Fruit fly (Drosophila melanogaster) whole organism, embryonic: ENCODE data around the gene CG34125.

Experiments
- BEAF-32 ChIP-seq: fragments of 200-800 bp; sonication (Bioruptor generic); optimal IDR thresholded peaks from 3 replicates; lab custom pipeline; 2017; ENCODE audit warnings: missing biosample characterization, missing genetic modification characterization, mild to moderate bottlenecking, moderate library complexity, missing genetic modification reagents
- C15 ChIP-seq: fragments of 200-800 bp; sonication (Bioruptor generic); IDR thresholded peaks from 3 replicates; pipeline ENCODE4 v1.3.6; 2022; ENCODE audit warnings: missing biosample characterization, missing genetic modification characterization
- CG12155 ChIP-seq: fragments of 200-800 bp; sonication (Bioruptor generic); optimal IDR thresholded peaks from 3 replicates; lab custom pipeline; 2016; ENCODE audit warnings: missing biosample characterization, missing genetic modification characterization
- CG1233 ChIP-seq: fragments of 200-800 bp; sonication (Bioruptor generic); optimal IDR thresholded peaks from 4 replicates; lab custom pipeline; 2018; ENCODE audit warnings: missing biosample characterization, mild to moderate bottlenecking, missing genetic modification characterization
- CG12744 ChIP-seq: fragments of 200-800 bp; sonication (Bioruptor generic); optimal IDR thresholded peaks from 2 replicates; lab custom pipeline; 2016; ENCODE audit warnings: missing biosample characterization, missing genetic modification characterization
- CG12769 ChIP-seq: fragments of 200-800 bp; sonication (Bioruptor generic); optimal IDR thresholded peaks from 2 replicates; lab custom pipeline; 2019; ENCODE audit warnings: missing biosample characterization, mild to moderate bottlenecking, missing genetic modification characterization, moderate library complexity
- CG14965 ChIP-seq: fragments of 200-800 bp; sonication (Bioruptor generic); optimal IDR thresholded peaks from 2 replicates; lab custom pipeline; 2016; ENCODE audit warnings: missing biosample characterization, missing genetic modification characterization, borderline replicate concordance
- CG1602 ChIP-seq: fragments of 200-800 bp; sonication (Bioruptor generic); optimal IDR thresholded peaks from 3 replicates; lab custom pipeline; 2016; ENCODE audit warnings: missing biosample characterization, missing genetic modification characterization
- CG1603 ChIP-seq: fragments of 200-800 bp; sonication (Bioruptor generic); optimal IDR thresholded peaks from 2 replicates; lab custom pipeline; 2019; ENCODE audit warnings: missing biosample characterization, mild to moderate bottlenecking, missing genetic modification characterization, moderate library complexity
- CG1647 ChIP-seq: fragments of 200-800 bp; sonication (Bioruptor generic); optimal IDR thresholded peaks from 3 replicates; lab custom pipeline; 2016; ENCODE audit warnings: missing biosample characterization, missing genetic modification characterization
- CG18262 ChIP-seq: fragments of 200-800 bp; optimal IDR thresholded peaks from 3 replicates; lab custom pipeline; 2019; ENCODE audit warnings: missing biosample characterization, mild to moderate bottlenecking, missing genetic modification characterization, moderate library complexity
- CG2712 ChIP-seq: fragments of 200-800 bp; optimal IDR thresholded peaks from 3 replicates; lab custom pipeline; 2019; ENCODE audit warnings: missing biosample characterization, mild to moderate bottlenecking, missing genetic modification characterization, moderate library complexity
- CG3726 ChIP-seq: fragments of 200-800 bp; sonication (Bioruptor generic); IDR thresholded peaks from 3 replicates; pipeline ENCODE4, ENCODE4 v1.3.6; 2022; ENCODE audit warnings: missing biosample characterization, missing genetic modification characterization
- CG42726 ChIP-seq: fragments of 200-800 bp; sonication (Bioruptor generic); IDR thresholded peaks from 2 replicates; pipeline ENCODE4 v1.3.6; 2022; ENCODE audit warnings: missing biosample characterization, missing genetic modification characterization; ENCODE audit not compliant: partially characterized antibody
- CG4617 ChIP-seq: fragments of 200-800 bp; sonication (Bioruptor generic); optimal IDR thresholded peaks from 3 replicates; lab custom pipeline; 2016; ENCODE audit warnings: missing biosample characterization, missing genetic modification characterization, borderline replicate concordance
- CG9932 ChIP-seq: fragments of 200-800 bp; sonication (Bioruptor generic); IDR thresholded peaks from 2 replicates; pipeline ENCODE4 v1.3.6; 2022; ENCODE audit warnings: missing biosample characterization, missing genetic modification characterization
- D ChIP-seq, 2 experiments: fragments of 200-800 bp in 1 of 2; fragments of >200 bp in 1 of 2; sonication (Bioruptor generic) in 1 of 2; optimal IDR thresholded peaks; 2 replicates in 1 of 2; 3 replicates in 1 of 2; lab custom pipeline; 2017; ENCODE audit warnings: mild to moderate bottlenecking in 1 of 2, missing biosample characterization in 1 of 2, missing genetic modification characterization in 1 of 2, missing genetic modification reagents in 1 of 2
- Dek ChIP-seq: fragments of 200-800 bp; sonication (Bioruptor generic); optimal IDR thresholded peaks from 3 replicates; lab custom pipeline; 2019; ENCODE audit warnings: missing biosample characterization, mild to moderate bottlenecking, missing genetic modification characterization, moderate library complexity
- Elba2 ChIP-seq: fragments of 200-800 bp; sonication (Bioruptor generic); optimal IDR thresholded peaks from 3 replicates; lab custom pipeline; 2016; ENCODE audit warnings: missing biosample characterization, missing genetic modification characterization
- Gsc ChIP-seq: fragments of 200-800 bp; sonication (Bioruptor generic); IDR thresholded peaks from 2 replicates; pipeline ENCODE4 v1.3.6; 2022; ENCODE audit warnings: missing biosample characterization, missing genetic modification characterization
- H15 ChIP-seq: fragments of 200-800 bp; sonication (Bioruptor generic); IDR thresholded peaks from 3 replicates; pipeline ENCODE4 v1.3.6; 2022; ENCODE audit warnings: missing biosample characterization, missing genetic modification characterization
- Hr51 ChIP-seq, 2 experiments: fragments of 200-800 bp; sonication (Bioruptor generic); optimal IDR thresholded peaks; 2 replicates in 1 of 2; 3 replicates in 1 of 2; lab custom pipeline; 2016 to 2018; ENCODE audit warnings: missing biosample characterization in 2 of 2, missing genetic modification characterization in 2 of 2, mild to moderate bottlenecking in 1 of 2, moderate library complexity in 1 of 2
- Lim3 ChIP-seq: fragments of 200-800 bp; sonication (Bioruptor generic); IDR thresholded peaks from 2 replicates; pipeline ENCODE4 v1.3.6; 2022; ENCODE audit warnings: missing biosample characterization, missing genetic modification characterization
- Med ChIP-seq: fragments of 200-800 bp; sonication (Bioruptor generic); peaks from one replicate; lab custom pipeline; 2016; ENCODE audit warnings: missing biosample characterization, missing genetic modification characterization, mild to moderate bottlenecking, inconsistent platforms, moderate library complexity
- NC2α ChIP-seq: fragments of 200-800 bp; sonication (Bioruptor generic); optimal IDR thresholded peaks from 2 replicates; lab custom pipeline; 2016; ENCODE audit warnings: missing biosample characterization, missing genetic modification characterization
- Optix ChIP-seq: fragments of 200-800 bp; sonication (Bioruptor generic); IDR thresholded peaks from 3 replicates; pipeline ENCODE4 v1.3.6; 2022; ENCODE audit warnings: missing biosample characterization, missing genetic modification characterization
- Ravus ChIP-seq: fragments of 200-800 bp; sonication (Bioruptor generic); IDR thresholded peaks from 2 replicates; pipeline ENCODE4 v1.3.6; 2022; ENCODE audit warnings: missing biosample characterization, missing genetic modification characterization
- Scr ChIP-seq: fragments of 200-800 bp; sonication (Bioruptor generic); IDR thresholded peaks from 2 replicates; pipeline ENCODE4 v1.3.6; 2022; ENCODE audit warnings: missing biosample characterization, missing genetic modification characterization; ENCODE audit not compliant: partially characterized antibody
- Taf1 ChIP-seq: fragments of 200-800 bp; sonication (Bioruptor generic); IDR thresholded peaks from 2 replicates; pipeline ENCODE4 v1.3.6; 2022; ENCODE audit warnings: missing biosample characterization, missing genetic modification characterization
- Xbp1 ChIP-seq: fragments of 200-800 bp; sonication (Bioruptor generic); optimal IDR thresholded peaks from 3 replicates; lab custom pipeline; 2016; ENCODE audit warnings: missing biosample characterization, mild to moderate bottlenecking, missing genetic modification characterization
- dimm ChIP-seq: fragments of 200-800 bp; sonication (Bioruptor generic); IDR thresholded peaks from 2 replicates; pipeline ENCODE4 v1.3.6; 2022; ENCODE audit warnings: missing biosample characterization, missing genetic modification characterization
- dmrt11E ChIP-seq: fragments of 200-800 bp; sonication (Bioruptor generic); optimal IDR thresholded peaks from 3 replicates; lab custom pipeline; 2018; ENCODE audit warnings: missing biosample characterization, mild to moderate bottlenecking, missing genetic modification characterization, moderate library complexity
- eve ChIP-seq, 2 experiments: fragments of >200 bp; optimal IDR thresholded peaks; 2 replicates each; lab custom pipeline; 2017; ENCODE audit warnings: missing biosample characterization in 2 of 2, missing genetic modification characterization in 2 of 2
- eyg ChIP-seq: fragments of 200-800 bp; sonication (Bioruptor generic); optimal IDR thresholded peaks from 3 replicates; lab custom pipeline; 2016; ENCODE audit warnings: missing biosample characterization, missing genetic modification characterization
- fd64A ChIP-seq: fragments of 200-800 bp; sonication (Bioruptor generic); optimal IDR thresholded peaks from 3 replicates; lab custom pipeline; 2018; ENCODE audit warnings: missing biosample characterization, mild to moderate bottlenecking, missing genetic modification characterization
- gce ChIP-seq: fragments of 200-800 bp; sonication (Bioruptor generic); IDR thresholded peaks from 3 replicates; pipeline ENCODE4 v1.3.6; 2022; ENCODE audit warnings: missing biosample characterization, missing genetic modification characterization
- gcm ChIP-seq: fragments of 200-800 bp; sonication (Bioruptor generic); optimal IDR thresholded peaks from 2 replicates; lab custom pipeline; 2019; ENCODE audit warnings: missing biosample characterization, mild to moderate bottlenecking, missing genetic modification characterization, moderate library complexity
- grn ChIP-seq: fragments of 200-800 bp; sonication (Bioruptor generic); optimal IDR thresholded peaks from 3 replicates; lab custom pipeline; 2017; ENCODE audit warnings: missing biosample characterization, missing genetic modification characterization
- her ChIP-seq: fragments of 200-800 bp; sonication (Bioruptor generic); optimal IDR thresholded peaks from 2 replicates; lab custom pipeline; 2016; ENCODE audit warnings: missing biosample characterization, missing genetic modification characterization
- hth ChIP-seq: fragments of >200 bp; optimal IDR thresholded peaks from 2 replicates; lab custom pipeline; 2017; ENCODE audit warnings: inconsistent platforms
- kni ChIP-seq: fragments of 200-800 bp; sonication (Bioruptor generic); optimal IDR thresholded peaks from 3 replicates; lab custom pipeline; 2017; ENCODE audit warnings: mild to moderate bottlenecking, missing biosample characterization, missing genetic modification reagents, missing genetic modification characterization
- pnt ChIP-seq: fragments of 200-800 bp; sonication (Bioruptor generic); optimal IDR thresholded peaks from 3 replicates; lab custom pipeline; 2016; ENCODE audit warnings: missing biosample characterization, missing genetic modification characterization
- ranshi ChIP-seq: fragments of 200-800 bp; sonication (Bioruptor generic); IDR thresholded peaks from 2 replicates; pipeline ENCODE4 v1.3.6; 2022; ENCODE audit warnings: missing biosample characterization, missing genetic modification characterization
- scrt ChIP-seq: fragments of 200-800 bp; sonication (Bioruptor generic); optimal IDR thresholded peaks from 2 replicates; lab custom pipeline; 2018; ENCODE audit warnings: missing biosample characterization, mild to moderate bottlenecking, missing genetic modification characterization, moderate library complexity
- shn ChIP-seq: fragments of 200-800 bp; sonication (Bioruptor generic); optimal IDR thresholded peaks from 3 replicates; lab custom pipeline; 2016; ENCODE audit warnings: missing biosample characterization, missing genetic modification characterization
- slou ChIP-seq: fragments of 200-800 bp; sonication (Bioruptor generic); optimal IDR thresholded peaks from 3 replicates; lab custom pipeline; 2016; ENCODE audit warnings: missing biosample characterization, missing genetic modification characterization
- slp2 ChIP-seq: fragments of 200-800 bp; sonication (Bioruptor generic); optimal IDR thresholded peaks from 2 replicates; lab custom pipeline; 2016; ENCODE audit warnings: missing biosample characterization, missing genetic modification characterization
- sna ChIP-seq: fragments of 200-800 bp; sonication (Bioruptor generic); IDR thresholded peaks from 2 replicates; pipeline ENCODE4 v1.3.6; 2022; ENCODE audit warnings: missing biosample characterization, missing genetic modification characterization; ENCODE audit not compliant: partially characterized antibody
- sob ChIP-seq: fragments of 200-800 bp; sonication (Bioruptor generic); IDR thresholded peaks from 2 replicates; pipeline ENCODE4 v1.3.6; 2022; ENCODE audit warnings: missing biosample characterization, missing genetic modification characterization
- sqz ChIP-seq: fragments of 200-800 bp; sonication (Bioruptor generic); optimal IDR thresholded peaks from 3 replicates; lab custom pipeline; 2018; ENCODE audit warnings: missing biosample characterization, mild to moderate bottlenecking, missing genetic modification characterization
- tx ChIP-seq: fragments of 200-800 bp; sonication (Bioruptor generic); optimal IDR thresholded peaks from 2 replicates; lab custom pipeline; 2016; ENCODE audit warnings: missing biosample characterization, missing genetic modification characterization

The CG34125 gene

DNA sequence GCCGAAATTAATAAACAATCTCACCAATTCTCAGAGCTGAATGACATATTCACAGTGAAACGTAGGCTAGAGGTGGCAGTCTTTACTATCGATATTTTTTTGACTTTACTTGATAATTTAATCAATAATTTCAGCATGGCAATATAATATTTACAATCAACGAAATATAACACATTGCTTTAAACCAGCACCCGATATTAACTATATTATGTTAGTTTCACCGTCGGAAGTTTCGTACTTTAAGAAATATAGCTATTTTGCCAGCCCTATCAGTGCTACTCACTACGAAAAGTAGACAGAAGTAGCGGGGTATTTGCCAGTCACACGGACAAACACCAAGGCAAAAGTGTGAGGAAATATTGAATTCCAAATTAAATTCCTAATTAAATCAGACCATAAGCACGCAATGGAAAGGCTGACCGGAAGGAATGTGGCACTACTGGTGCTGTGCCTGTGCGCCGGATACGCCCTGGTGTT is 45.3 kb downstream of the CG34125 start, which contains the start of the genes CG31917, Tfb5 and SelT (continued):
- no peak for TF ChIP-seq CG18262 (tag; lab: Kevin White, UChicago)
- TF ChIP-seq CG3726 (GFP tag; lab: Robert Waterston, UW): no peak
- TF ChIP-seq eve (GFP tag; optimal IDR thresholded peaks at IDR 0.05; lab: Kevin White, UChicago): no peak
- TF ChIP-seq Taf1 (GFP tag; lab: Robert Waterston, UW): 0 out of 2 replicates have a peak, but pooled peaks have one; percentile 21
- peak; percentile 55 for TF ChIP-seq CG1602
- peak; percentile 75 for TF ChIP-seq CG1603 (tag; lab: Kevin White, UChicago)
- TF ChIP-seq sna (GFP tag; lab: Robert Waterston, UW): peak; percentile 70
- TF ChIP-seq Hr51 (GFP tag; optimal IDR thresholded peaks at IDR 0.05; lab: Kevin White, UChicago): peak; percentile 57 to 65
- TF ChIP-seq Lim3: no peak
- TF ChIP-seq Dek (tag; lab: Kevin White, UChicago): peak; percentile 45
- no peak for TF ChIP-seq scrt (GFP tag; lab: Kevin White, UChicago)
- TF ChIP-seq kni (GFP tag; lab: Kevin White, UChicago): no peak
- TF ChIP-seq Elba2 (GFP tag; lab: Kevin White, UChicago): no peak
- no peak for TF ChIP-seq hth (lab: Kevin White, UChicago)
- peak; percentile 73 for TF ChIP-seq CG2712 (tag; lab: Kevin White, UChicago)
- no peak for TF ChIP-seq Optix (GFP tag; lab: Robert Waterston, UW)
- no peak for TF ChIP-seq CG12769 (tag; lab: Kevin White, UChicago)
- peak; percentile 35 for TF ChIP-seq CG1647
- no peak for TF ChIP-seq dimm (GFP tag; lab: Robert Waterston, UW)
- no peak for TF ChIP-seq pnt
- peak; percentile 89 for TF ChIP-seq BEAF-32 (GFP tag; lab: Kevin White, UChicago)
- peak; percentile 32; the same call in 1 of the 2 replicates for TF ChIP-seq sob (GFP tag; lab: Robert Waterston, UW)
- no peak for TF ChIP-seq sqz (GFP tag; lab: Kevin White, UChicago)
- no peak for TF ChIP-seq gce (GFP tag; lab: Robert Waterston, UW)
- no peak for TF ChIP-seq Gsc (GFP tag; lab: Robert Waterston, UW)
- TF ChIP-seq grn (GFP tag; lab: Kevin White, UChicago): no peak
- TF ChIP-seq tx (GFP tag; lab: Kevin White, UChicago): peak; percentile 47
- peak; percentile 78 for TF ChIP-seq CG9932 (GFP tag; lab: Robert Waterston, UW)
- no peak for TF ChIP-seq fd64A (GFP tag; lab: Kevin White, UChicago)
- TF ChIP-seq her (GFP tag; lab: Kevin White, UChicago): peak; percentile 24
- TF ChIP-seq gcm (GFP tag; lab: Kevin White, UChicago): peak; percentile 61
- TF ChIP-seq eyg (GFP tag; lab: Kevin White, UChicago): no peak
- TF ChIP-seq slp2 (GFP tag; lab: Kevin White, UChicago): no peak
- peak; percentile 89 for TF ChIP-seq CG4617
- peak; percentile 52 for TF ChIP-seq dmrt11E (tag; lab: Kevin White, UChicago)
- no peak for TF ChIP-seq H15
- no peak; the same call in 1 of the 2 replicates for TF ChIP-seq CG42726 (GFP tag; lab: Robert Waterston, UW)
- no peak for TF ChIP-seq CG14965 (GFP tag; lab: Kevin White, UChicago)
- no peak for TF ChIP-seq C15 (GFP tag; lab: Robert Waterston, UW)
- TF ChIP-seq CG12744 (GFP tag; lab: Kevin White, UChicago): peak; percentile 40
- no peak for TF ChIP-seq NC2α (GFP tag; lab: Kevin White, UChicago)
- peak; percentile 65 for TF ChIP-seq Xbp1
- peak; percentile 92 for TF ChIP-seq Med (GFP tag; lab: Kevin White, UChicago)
- peak; percentile 46 for TF ChIP-seq CG1233 (GFP tag; lab: Kevin White, UChicago)
- TF ChIP-seq D (optimal IDR thresholded peaks at IDR 0.05; lab: Kevin White, UChicago): no peak
- TF ChIP-seq D (GFP tag; optimal IDR thresholded peaks at IDR 0.05; lab: Kevin White, UChicago): no peak
- no peak for TF ChIP-seq ranshi (GFP tag; lab: Robert Waterston, UW)
- TF ChIP-seq Ravus (GFP tag; lab: Robert Waterston, UW): no peak
- peak; percentile 86 for TF ChIP-seq Scr (GFP tag; lab: Robert Waterston, UW)
- TF ChIP-seq CG12155 (GFP tag; lab: Kevin White, UChicago): peak; percentile 66
- TF ChIP-seq shn (GFP tag; lab: Kevin White, UChicago): peak; percentile 49
- peak; percentile 39 for TF ChIP-seq slou (GFP tag; lab: Kevin White, UChicago)
